Worm (Caenorhabditis elegans): ENCODE data around the gene R11E3.2.

R11E3.2 gene

DNA sequence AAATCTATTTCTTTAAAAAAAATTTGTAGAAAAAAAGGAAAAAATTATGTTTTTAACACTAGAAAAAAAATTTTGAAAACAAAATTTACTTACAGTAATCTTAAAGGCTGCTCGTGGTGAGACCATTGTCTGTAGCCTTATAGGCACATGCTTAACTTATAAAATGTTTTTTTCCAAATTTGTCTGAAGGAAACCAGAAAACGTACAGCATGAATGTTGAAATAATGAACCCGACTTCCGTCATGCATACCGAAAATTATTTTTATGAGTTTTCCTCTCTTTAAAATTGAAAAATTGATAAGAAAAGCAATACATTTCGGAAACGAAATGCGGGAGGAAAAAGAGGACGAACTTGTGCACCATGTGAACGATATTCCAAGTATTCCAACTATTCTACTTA, at the start of gene R11E3.2:
R11E3.2 (plus strand) TSS at position 301 of the 400 bp plus-strand sequence.
- TF ChIP-seq mdl-1 (tag; optimal IDR thresholded peaks at IDR 0.05) = no peak
- TF ChIP-seq tlp-1 (tag; optimal IDR thresholded peaks at IDR 0.05) = no peak
- no peak for TF ChIP-seq egl-13 (tag; optimal IDR thresholded peaks at IDR 0.05)
- TF ChIP-seq ama-1 (optimal IDR thresholded peaks at IDR 0.05) = no peak
- no peak for TF ChIP-seq vab-15 (tag; optimal IDR thresholded peaks at IDR 0.05)
- no peak for TF ChIP-seq zag-1 (tag; optimal IDR thresholded peaks at IDR 0.05)
- no peak for TF ChIP-seq efl-1 (optimal IDR thresholded peaks at IDR 0.05)
- no peak for TF ChIP-seq efl-1 (GFP tag; optimal IDR thresholded peaks at IDR 0.05 in 1 of 2)
- TF ChIP-seq zip-4 (GFP tag; optimal IDR thresholded peaks at IDR 0.05) = no peak
- TF ChIP-seq grh-1 (GFP tag; IDR thresholded peaks at IDR 0.05) = no peak
- no peak for TF ChIP-seq unc-98 (GFP tag; IDR thresholded peaks at IDR 0.05)
- TF ChIP-seq unc-86 (tag; optimal IDR thresholded peaks at IDR 0.05) = no peak
- no peak for TF ChIP-seq blmp-1 (tag; optimal IDR thresholded peaks at IDR 0.05)
- TF ChIP-seq ceh-82 (tag; optimal IDR thresholded peaks at IDR 0.05) = no peak
- no peak for TF ChIP-seq pax-3 (tag; optimal IDR thresholded peaks at IDR 0.05)
- TF ChIP-seq hpl-2 (GFP tag; optimal IDR thresholded peaks at IDR 0.05) = no peak
- TF ChIP-seq nhr-12 (tag; optimal IDR thresholded peaks at IDR 0.05) = no peak
- no peak for TF ChIP-seq ceh-88 (GFP tag; IDR thresholded peaks at IDR 0.05)
- TF ChIP-seq lin-39 (tag; optimal IDR thresholded peaks at IDR 0.05) = no peak

DNA sequence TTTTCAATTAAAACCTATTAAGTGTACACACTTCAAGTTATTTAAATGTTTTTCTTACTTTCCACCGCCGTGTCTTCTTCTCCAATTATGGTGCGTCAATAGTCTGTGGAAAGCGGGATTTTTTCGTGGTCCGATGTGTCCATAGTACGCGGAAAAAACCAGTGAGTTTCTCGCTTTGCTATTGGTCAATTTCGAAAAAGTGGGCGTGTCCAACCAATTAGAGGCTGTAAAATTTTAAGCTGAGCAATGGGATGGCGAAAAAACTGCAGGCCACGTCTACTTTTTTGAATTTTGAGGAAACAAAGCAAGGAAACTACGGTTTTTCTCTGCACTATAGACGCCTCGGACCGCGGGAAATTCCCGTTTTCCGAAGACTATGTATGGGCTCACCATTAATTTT, 48.2 kb upstream of the R11E3.2 start:
- TF ChIP-seq fkh-8 (tag; optimal IDR thresholded peaks at IDR 0.05) = no peak
- no peak for TF ChIP-seq nhr-77 (tag; optimal IDR thresholded peaks at IDR 0.05)
- TF ChIP-seq swsn-7 (tag; optimal IDR thresholded peaks at IDR 0.05) = no peak

DNA sequence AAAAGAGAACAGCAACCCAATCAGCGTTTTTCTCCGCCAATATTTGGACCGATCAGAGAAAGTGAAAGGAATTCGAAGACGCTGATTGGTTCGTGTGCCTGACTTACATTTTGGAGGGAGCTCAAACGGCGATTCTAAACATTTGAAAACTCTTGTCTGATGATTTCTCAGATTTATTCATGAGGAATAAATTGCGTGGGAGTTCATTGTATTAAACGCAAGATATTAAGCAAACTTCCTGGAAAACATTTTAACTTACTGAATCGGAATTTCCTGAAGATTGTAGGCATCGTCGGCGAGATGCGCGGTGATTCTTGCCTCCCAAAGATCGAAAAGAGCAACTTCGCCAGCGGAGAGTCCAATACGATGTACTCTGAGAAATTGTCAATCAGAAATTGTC, 47.3 kb upstream of the R11E3.2 start, which contains the start of gene K08F11.1:
K08F11.1 (plus strand) TSS at position 301 of the 400 bp plus-strand sequence.
- TF ChIP-seq hpl-2 (GFP tag; optimal IDR thresholded peaks at IDR 0.05) (no peak), hlh-17 (GFP tag; optimal IDR thresholded peaks at IDR 0.05; ENCODE audit: borderline replicate concordance) (no peak), mab-9 (GFP tag; IDR thresholded peaks at IDR 0.05) (no peak), efl-1 (optimal IDR thresholded peaks at IDR 0.05) (no peak), efl-1 (GFP tag; optimal IDR thresholded peaks at IDR 0.05 in 1 of 2) (no peak)

DNA sequence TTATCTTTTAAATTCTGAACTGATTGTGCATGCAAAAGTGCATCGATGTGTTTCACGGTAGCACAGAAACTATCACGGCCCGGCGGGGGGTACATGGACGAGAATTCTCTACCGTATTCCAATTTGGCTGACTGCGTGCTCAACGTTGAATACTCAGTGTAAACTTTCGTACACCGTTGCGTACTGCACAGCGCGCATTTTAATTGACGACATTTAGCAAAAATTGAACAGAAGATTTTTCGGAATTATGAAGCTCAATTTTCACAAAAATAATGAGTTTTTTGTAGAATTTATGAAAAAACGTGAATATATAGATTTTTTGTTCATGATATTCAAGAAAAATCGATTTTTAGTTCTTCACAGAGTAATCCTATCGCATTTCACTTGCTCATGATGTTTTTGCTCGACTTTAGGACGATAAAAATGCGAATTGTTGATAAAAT, 46.4 kb upstream of the R11E3.2 start:
- TF ChIP-seq nhr-11 (tag; optimal IDR thresholded peaks at IDR 0.05) (peak; percentile 65), nhr-71 (tag; optimal IDR thresholded peaks at IDR 0.05) (peak; percentile 94), C04F5.9 (tag; optimal IDR thresholded peaks at IDR 0.05) (peak; percentile 84), mep-1 (tag; optimal IDR thresholded peaks at IDR 0.05) (peak; percentile 5), ceh-8 (GFP tag; optimal IDR thresholded peaks at IDR 0.05) (peak; percentile 68), unc-86 (tag; optimal IDR thresholded peaks at IDR 0.05) (peak; percentile 79), ceh-88 (GFP tag; IDR thresholded peaks at IDR 0.05) (peak; percentile 99), C34B4.2 (tag; optimal IDR thresholded peaks at IDR 0.05) (peak; percentile 20), sox-4 (tag; optimal IDR thresholded peaks at IDR 0.05) (peak; percentile 81), nhr-20 (tag; optimal IDR thresholded peaks at IDR 0.05) (peak; percentile 83), C16A3.4 (tag; optimal IDR thresholded peaks at IDR 0.05) (peak; percentile 3), nhr-85 (tag) (peak; percentile 93), snu-23 (GFP tag; optimal IDR thresholded peaks at IDR 0.05) (peak; percentile 82), egl-13 (tag; optimal IDR thresholded peaks at IDR 0.05) (peak; percentile 68), nhr-77 (tag; optimal IDR thresholded peaks at IDR 0.05) (peak; percentile 53), lir-3 (tag; optimal IDR thresholded peaks at IDR 0.05; ENCODE audit: poor library complexity) (peak; percentile 78), zip-4 (GFP tag; optimal IDR thresholded peaks at IDR 0.05) (peak; percentile 63), efl-3 (GFP tag; optimal IDR thresholded peaks at IDR 0.05) (peak; percentile 64), mab-9 (GFP tag; IDR thresholded peaks at IDR 0.05) (peak; percentile 100), irx-1 (tag; optimal IDR thresholded peaks at IDR 0.05) (peak; percentile 84), nhr-90 (tag; optimal IDR thresholded peaks at IDR 0.05; ENCODE audit: poor library complexity) (peak; percentile 90), fkh-10 (GFP tag; optimal IDR thresholded peaks at IDR 0.05) (peak; percentile 16), F16B12.6 (tag; optimal IDR thresholded peaks at IDR 0.05) (peak; percentile 50), fkh-4 (tag; optimal IDR thresholded peaks at IDR 0.05; ENCODE audit: borderline replicate concordance) (peak; percentile 68), ceh-90 (tag; optimal IDR thresholded peaks at IDR 0.05) (peak; percentile 66), ztf-11 (tag; optimal IDR thresholded peaks at IDR 0.05) (peak in 1 of 2 experiments; percentile 74), dpl-1 (GFP tag; optimal IDR thresholded peaks at IDR 0.05) (peak; percentile 47 to 58 (median 50)), elt-2 (tag; optimal IDR thresholded peaks at IDR 0.05) (peak; percentile 53), nhr-19 (GFP tag; conservative IDR thresholded peaks at IDR 0.05) (peak; percentile 99), fkh-8 (tag; optimal IDR thresholded peaks at IDR 0.05) (peak; percentile 76)

All from whole organism, L1 larva.